Worm (Caenorhabditis elegans) whole organism, L2 larva: ENCODE results near the gene srsx-15.

ENCODE experiments used
- C34F6.9 ChIP-seq: fragments of 150-350 bp; optimal IDR thresholded peaks from 2 replicates; lab custom pipeline; 2014; ENCODE audit warnings: missing biosample characterization, missing genetic modification characterization
- F13H6.1 ChIP-seq: sonication (generic microtip); optimal IDR thresholded peaks from 2 replicates; lab custom pipeline; 2016; ENCODE audit warnings: missing genetic modification characterization, missing compliant biosample characterization
- R02D3.7 ChIP-seq: fragments of 150-350 bp; optimal IDR thresholded peaks from 2 replicates; lab custom pipeline; 2014; ENCODE audit warnings: missing biosample characterization, missing genetic modification characterization
- Y55F3AM.14 ChIP-seq: fragments of 200-800 bp; sonication (Bioruptor generic); optimal IDR thresholded peaks from 2 replicates; lab custom pipeline; 2018; ENCODE audit warnings: mild to moderate bottlenecking, missing genetic modification characterization, missing compliant biosample characterization
- alr-1 ChIP-seq: fragments of 150-350 bp; optimal IDR thresholded peaks from 2 replicates; lab custom pipeline; 2014; ENCODE audit warnings: missing biosample characterization, missing genetic modification characterization
- blmp-1 ChIP-seq: sonication (generic microtip); optimal IDR thresholded peaks from 2 replicates; lab custom pipeline; 2017; ENCODE audit warnings: missing genetic modification characterization, mild to moderate bottlenecking, missing compliant biosample characterization, antibody characterized with exemption, moderate library complexity; ENCODE audit not compliant: insufficient read depth
- ceh-16 ChIP-seq: fragments of 150-350 bp; optimal IDR thresholded peaks from 2 replicates; lab custom pipeline; 2014; ENCODE audit warnings: missing biosample characterization, missing genetic modification characterization
- crh-2 ChIP-seq: sonication (generic microtip); optimal IDR thresholded peaks from 2 replicates; lab custom pipeline; 2017; ENCODE audit warnings: missing biosample characterization, missing genetic modification characterization
- dmd-4 ChIP-seq: sonication (generic microtip); optimal IDR thresholded peaks from 2 replicates; lab custom pipeline; 2017; ENCODE audit warnings: missing biosample characterization, missing genetic modification characterization
- egl-27 ChIP-seq: sonication (generic microtip); optimal IDR thresholded peaks from 3 replicates; lab custom pipeline; 2017; ENCODE audit warnings: missing biosample characterization, missing genetic modification reagents, missing genetic modification characterization
- elt-1 ChIP-seq: fragments of 150-350 bp; optimal IDR thresholded peaks from 2 replicates; lab custom pipeline; 2014; ENCODE audit warnings: missing biosample characterization, missing genetic modification characterization
- elt-3 ChIP-seq: sonication (generic microtip); optimal IDR thresholded peaks from 2 replicates; lab custom pipeline; 2017; ENCODE audit warnings: missing biosample characterization, missing genetic modification characterization
- fos-1 ChIP-seq: fragments of 150-350 bp; optimal IDR thresholded peaks from 2 replicates; lab custom pipeline; 2014; ENCODE audit warnings: missing biosample characterization, missing genetic modification characterization
- gmeb-1 ChIP-seq: fragments of 150-350 bp; optimal IDR thresholded peaks from 2 replicates; lab custom pipeline; 2014; ENCODE audit warnings: missing biosample characterization, missing genetic modification characterization
- lin-13 ChIP-seq: fragments of 150-350 bp; optimal IDR thresholded peaks from 2 replicates; lab custom pipeline; 2014; ENCODE audit warnings: missing biosample characterization, missing genetic modification reagents, missing genetic modification characterization
- lsy-2 ChIP-seq, 2 experiments: fragments of 150-350 bp in 1 of 2; sonication (generic microtip) in 1 of 2; optimal IDR thresholded peaks; 2 replicates each; lab custom pipeline; 2014 to 2017; ENCODE audit warnings: missing biosample characterization in 2 of 2, missing genetic modification characterization in 2 of 2
- mab-5 ChIP-seq: fragments of 150-350 bp; optimal IDR thresholded peaks from 2 replicates; lab custom pipeline; 2014; ENCODE audit warnings: missing biosample characterization, missing genetic modification characterization
- mdl-1 ChIP-seq, 2 experiments: fragments of 150-350 bp in 1 of 2; sonication (generic microtip) in 1 of 2; optimal IDR thresholded peaks; 2 replicates each; lab custom pipeline; 2017; ENCODE audit warnings: missing biosample characterization in 2 of 2, missing genetic modification characterization in 2 of 2
- nhr-10 ChIP-seq: sonication (generic microtip); optimal IDR thresholded peaks from 2 replicates; lab custom pipeline; 2017; ENCODE audit warnings: missing biosample characterization, missing genetic modification characterization
- nhr-11 ChIP-seq: fragments of 150-350 bp; optimal IDR thresholded peaks from 2 replicates; lab custom pipeline; 2014; ENCODE audit warnings: missing biosample characterization, missing genetic modification characterization
- nhr-12 ChIP-seq: fragments of 150-350 bp; optimal IDR thresholded peaks from 2 replicates; lab custom pipeline; 2014; ENCODE audit warnings: missing biosample characterization, missing genetic modification characterization
- nhr-129 ChIP-seq: fragments of 150-350 bp; optimal IDR thresholded peaks from 2 replicates; lab custom pipeline; 2014; ENCODE audit warnings: missing biosample characterization, missing genetic modification characterization
- nhr-21 ChIP-seq: fragments of 150-350 bp; optimal IDR thresholded peaks from 2 replicates; lab custom pipeline; 2014; ENCODE audit warnings: missing biosample characterization, missing genetic modification characterization
- nhr-237 ChIP-seq: fragments of 150-350 bp; optimal IDR thresholded peaks from 2 replicates; lab custom pipeline; 2014; ENCODE audit warnings: missing biosample characterization, missing genetic modification characterization
- nhr-25 ChIP-seq: fragments of 150-350 bp; sonication (generic microtip); optimal IDR thresholded peaks from 3 replicates; lab custom pipeline; 2014; ENCODE audit warnings: missing biosample characterization, missing genetic modification characterization
- nhr-6 ChIP-seq: fragments of 150-350 bp; optimal IDR thresholded peaks from 2 replicates; lab custom pipeline; 2014; ENCODE audit warnings: missing biosample characterization, missing genetic modification characterization
- nhr-77 ChIP-seq: fragments of 150-350 bp; optimal IDR thresholded peaks from 2 replicates; lab custom pipeline; 2014; ENCODE audit warnings: missing biosample characterization, missing genetic modification characterization
- sem-4 ChIP-seq: fragments of 150-350 bp; optimal IDR thresholded peaks from 2 replicates; lab custom pipeline; 2014; ENCODE audit warnings: missing biosample characterization, missing genetic modification reagents, missing genetic modification characterization
- skn-1 ChIP-seq: sonication (generic microtip); optimal IDR thresholded peaks from 2 replicates; lab custom pipeline; 2017; ENCODE audit warnings: missing biosample characterization, missing genetic modification characterization
- sma-3 ChIP-seq: sonication (generic microtip); optimal IDR thresholded peaks from 2 replicates; lab custom pipeline; 2016; ENCODE audit warnings: missing genetic modification reagents, missing genetic modification characterization, missing compliant biosample characterization
- sma-9 ChIP-seq, 2 experiments: fragments of 150-350 bp in 1 of 2; sonication (generic microtip) in 1 of 2; optimal IDR thresholded peaks; 2 replicates each; lab custom pipeline; 2014 to 2016; ENCODE audit warnings: missing genetic modification characterization in 2 of 2, mild to moderate bottlenecking in 1 of 2, missing biosample characterization in 1 of 2, missing compliant biosample characterization in 1 of 2, missing genetic modification reagents in 1 of 2, moderate library complexity in 1 of 2
- snpc-4 ChIP-seq: fragments of 150-350 bp; optimal IDR thresholded peaks from 2 replicates; lab custom pipeline; 2014; ENCODE audit warnings: missing biosample characterization, missing genetic modification characterization
- unc-39 ChIP-seq: fragments of 150-350 bp; optimal IDR thresholded peaks from 2 replicates; lab custom pipeline; 2014; ENCODE audit warnings: missing biosample characterization, missing genetic modification characterization
- unc-55 ChIP-seq: fragments of 150-350 bp; sonication (generic microtip); optimal IDR thresholded peaks from 3 replicates; lab custom pipeline; 2014; ENCODE audit warnings: missing biosample characterization, missing genetic modification reagents, missing genetic modification characterization
- unc-62 ChIP-seq: fragments of 150-350 bp; optimal IDR thresholded peaks from 2 replicates; lab custom pipeline; 2014; ENCODE audit warnings: missing biosample characterization, missing genetic modification reagents, missing genetic modification characterization
- zag-1 ChIP-seq: fragments of 150-350 bp; optimal IDR thresholded peaks from 2 replicates; lab custom pipeline; 2014; ENCODE audit warnings: missing biosample characterization, missing genetic modification characterization
- ztf-1 ChIP-seq: fragments of 200-800 bp; sonication (Bioruptor generic); conservative IDR thresholded peaks from 2 replicates; pipeline ENCODE4 v1.3.6; 2022; ENCODE audit warnings: missing genetic modification characterization, missing compliant biosample characterization
- ztf-11 ChIP-seq: sonication (generic microtip); optimal IDR thresholded peaks from 2 replicates; lab custom pipeline; 2017; ENCODE audit warnings: missing biosample characterization, missing genetic modification characterization
- ztf-4 ChIP-seq: fragments of 150-350 bp; optimal IDR thresholded peaks from 2 replicates; lab custom pipeline; 2014; ENCODE audit warnings: missing biosample characterization, missing genetic modification characterization

The srsx-15 gene

ce11 chrIV:5593804-5594214 lies 29.8 kb downstream of the srsx-15 start:
- peak; percentile 72 for TF ChIP-seq nhr-25 (tag; lab: Kevin White, UChicago)
- TF ChIP-seq unc-62 (GFP tag; lab: Kevin White, UChicago) = peak; percentile 57
- TF ChIP-seq F13H6.1 (tag; lab: Kevin White, UChicago) = peak; percentile 95
- TF ChIP-seq sma-3 (GFP tag; lab: Kevin White, UChicago) = peak; percentile 76
- peak; percentile 46 for TF ChIP-seq mab-5 (tag; lab: Kevin White, UChicago)
- TF ChIP-seq nhr-77 (tag; lab: Kevin White, UChicago) = no peak
- peak; percentile 57 for TF ChIP-seq fos-1 (tag; lab: Kevin White, UChicago)
- TF ChIP-seq lin-13 (GFP tag; lab: Kevin White, UChicago) = peak; percentile 61
- no peak for TF ChIP-seq ztf-1
- peak in 1 of 2 experiments; percentile 60 for TF ChIP-seq mdl-1 (tag; optimal IDR thresholded peaks at IDR 0.05; lab: Kevin White, UChicago)
- no peak for TF ChIP-seq unc-39 (tag; lab: Kevin White, UChicago)
- peak; percentile 99 for TF ChIP-seq crh-2 (tag; lab: Kevin White, UChicago)
- peak; percentile 82 for TF ChIP-seq nhr-6 (tag; lab: Kevin White, UChicago)
- TF ChIP-seq lsy-2 (tag; optimal IDR thresholded peaks at IDR 0.05; lab: Kevin White, UChicago) = peak in 1 of 2 experiments; percentile 82
- TF ChIP-seq nhr-21 (tag; lab: Kevin White, UChicago) = peak; percentile 19
- no peak for TF ChIP-seq gmeb-1
- TF ChIP-seq nhr-129 (tag; lab: Kevin White, UChicago) = peak; percentile 96
- TF ChIP-seq blmp-1 = peak; percentile 68
- TF ChIP-seq dmd-4 (tag; lab: Kevin White, UChicago) = no peak
- TF ChIP-seq nhr-10 (tag; lab: Kevin White, UChicago) = no peak
- TF ChIP-seq C34F6.9 (tag; lab: Kevin White, UChicago) = peak; percentile 87
- TF ChIP-seq Y55F3AM.14 = peak; percentile 65
- TF ChIP-seq sma-9 (GFP tag; optimal IDR thresholded peaks at IDR 0.05; lab: Kevin White, UChicago) = peak; percentile 92
- no peak for TF ChIP-seq sma-9 (tag; optimal IDR thresholded peaks at IDR 0.05; lab: Kevin White, UChicago)
- TF ChIP-seq ceh-16 (tag; lab: Kevin White, UChicago) = no peak
- no peak for TF ChIP-seq snpc-4 (tag; lab: Kevin White, UChicago)
- TF ChIP-seq sem-4 (tag; lab: Kevin White, UChicago) = peak; percentile 30
- no peak for TF ChIP-seq R02D3.7 (tag; lab: Kevin White, UChicago)
- TF ChIP-seq unc-55 (GFP tag; lab: Kevin White, UChicago) = peak; percentile 7
- TF ChIP-seq ztf-11 (tag; lab: Kevin White, UChicago) = no peak
- TF ChIP-seq egl-27 (tag; lab: Kevin White, UChicago) = peak; percentile 74

ce11 chrIV:5592956-5593355 lies 30.7 kb downstream of the srsx-15 start:
- TF ChIP-seq F13H6.1 (tag; lab: Kevin White, UChicago) (peak; percentile 2), ztf-1 (no peak), gmeb-1 (peak; percentile 0)
- TF ChIP-seq, all 48 proteins: peak for 2

- TF ChIP-seq nhr-129 (tag; lab: Kevin White, UChicago) (peak; percentile 95), alr-1 (tag; lab: Kevin White, UChicago) (no peak), sma-9 (GFP tag; optimal IDR thresholded peaks at IDR 0.05; lab: Kevin White, UChicago) (peak; percentile 91), sma-9 (tag; optimal IDR thresholded peaks at IDR 0.05; lab: Kevin White, UChicago) (no peak), nhr-21 (tag; lab: Kevin White, UChicago) (peak; percentile 49), nhr-25 (tag; lab: Kevin White, UChicago) (peak; percentile 83), C34F6.9 (tag; lab: Kevin White, UChicago) (peak; percentile 71), nhr-77 (tag; lab: Kevin White, UChicago) (no peak), zag-1 (tag; lab: Kevin White, UChicago) (no peak), dmd-4 (tag; lab: Kevin White, UChicago) (no peak), blmp-1 (peak; percentile 44), lsy-2 (tag; optimal IDR thresholded peaks at IDR 0.05; lab: Kevin White, UChicago) (peak in 1 of 2 experiments; percentile 76), nhr-10 (tag; lab: Kevin White, UChicago) (no peak), elt-3 (no peak), ztf-4 (tag; lab: Kevin White, UChicago) (peak; percentile 54), nhr-237 (no peak), sem-4 (tag; lab: Kevin White, UChicago) (peak; percentile 4), unc-39 (tag; lab: Kevin White, UChicago) (no peak), Y55F3AM.14 (peak; percentile 99), sma-3 (GFP tag; lab: Kevin White, UChicago) (peak; percentile 91), F13H6.1 (tag; lab: Kevin White, UChicago) (peak; percentile 90), lin-13 (GFP tag; lab: Kevin White, UChicago) (no peak), gmeb-1 (peak; percentile 70), unc-55 (GFP tag; lab: Kevin White, UChicago) (no peak), crh-2 (tag; lab: Kevin White, UChicago) (peak; percentile 93), ztf-1 (no peak), skn-1 (tag; lab: Kevin White, UChicago) (no peak), elt-1 (tag; lab: Kevin White, UChicago) (no peak), fos-1 (tag; lab: Kevin White, UChicago) (peak; percentile 68), ceh-16 (tag; lab: Kevin White, UChicago) (no peak), nhr-12 (tag; lab: Kevin White, UChicago) (no peak), unc-62 (GFP tag; lab: Kevin White, UChicago) (no peak), nhr-6 (tag; lab: Kevin White, UChicago) (peak; percentile 69), nhr-11 (tag; lab: Kevin White, UChicago) (no peak)
Measured at ce11 chrIV:5591134-5591533, 32.5 kb downstream of the srsx-15 start.
